Fruit fly (Drosophila melanogaster) whole organism, prepupa: Measurements from ENCODE around the gene Arp1.

Source experiments
- CG10631 ChIP-seq: fragments of 200-800 bp; sonication (Bioruptor generic); optimal IDR thresholded peaks from 2 replicates; lab custom pipeline; 2016; ENCODE audit warnings: missing biosample characterization, missing genetic modification characterization
- CG1621 ChIP-seq: fragments of 200-800 bp; sonication (Bioruptor generic); optimal IDR thresholded peaks from 3 replicates; lab custom pipeline; 2018; ENCODE audit warnings: missing biosample characterization, mild to moderate bottlenecking, missing genetic modification characterization
- CG3032 ChIP-seq: fragments of 200-800 bp; optimal IDR thresholded peaks from 2 replicates; lab custom pipeline; 2019; ENCODE audit warnings: missing biosample characterization, mild to moderate bottlenecking, missing genetic modification characterization, moderate library complexity
- CG3919 ChIP-seq: fragments of 200-800 bp; sonication (Bioruptor generic); optimal IDR thresholded peaks from 3 replicates; lab custom pipeline; 2016; ENCODE audit warnings: missing biosample characterization, missing genetic modification characterization
- CG6792 ChIP-seq: fragments of 200-800 bp; sonication (Bioruptor generic); optimal IDR thresholded peaks from 3 replicates; lab custom pipeline; 2016; ENCODE audit warnings: missing biosample characterization, missing genetic modification characterization
- CG6854 ChIP-seq: fragments of 200-800 bp; sonication (Bioruptor generic); optimal IDR thresholded peaks from 2 replicates; lab custom pipeline; 2017; ENCODE audit warnings: missing biosample characterization, mild to moderate bottlenecking, missing genetic modification characterization
- CG9139 ChIP-seq: fragments of 200-800 bp; sonication (Bioruptor generic); optimal IDR thresholded peaks from 3 replicates; lab custom pipeline; 2017; ENCODE audit warnings: missing biosample characterization, mild to moderate bottlenecking, missing genetic modification characterization
- dac ChIP-seq: fragments of 200-800 bp; sonication (Bioruptor generic); optimal IDR thresholded peaks from 2 replicates; lab custom pipeline; 2017; ENCODE audit warnings: missing biosample characterization, mild to moderate bottlenecking, missing genetic modification characterization
- salr ChIP-seq, 2 experiments: fragments of 200-800 bp; sonication (Bioruptor generic); optimal IDR thresholded peaks; 3 replicates each; lab custom pipeline; 2016 to 2018; ENCODE audit warnings: missing biosample characterization in 2 of 2, missing genetic modification characterization in 2 of 2, mild to moderate bottlenecking in 1 of 2

- no peak for TF ChIP-seq CG3919 (GFP tag; lab: Kevin White, UChicago)
- TF ChIP-seq CG1621: no peak
- no peak for TF ChIP-seq dac (GFP tag; lab: Kevin White, UChicago)
- TF ChIP-seq CG10631: no peak
- no peak for TF ChIP-seq CG6854
- no peak for TF ChIP-seq CG6792 (GFP tag; lab: Kevin White, UChicago)
- no peak for TF ChIP-seq salr (GFP tag; optimal IDR thresholded peaks at IDR 0.05; lab: Kevin White, UChicago)
- TF ChIP-seq CG3032 (tag; lab: Kevin White, UChicago): no peak
- no peak for TF ChIP-seq CG9139 (GFP tag; lab: Kevin White, UChicago)
Observed at dm6 chr3R:12652736-12653135, 38.8 kb upstream of the Arp1 start.
